Worm (Caenorhabditis elegans) whole organism, L4/young adult: ENCODE results near the gene lin-18.

Experiments used
- dao-5 ChIP-seq: sonication (generic microtip); optimal IDR thresholded peaks from 2 replicates; lab custom pipeline; 2016; ENCODE audit warnings: missing genotype, missing genetic modification characterization, moderate library complexity, missing compliant biosample characterization
- him-1 ChIP-seq: sonication (generic microtip); optimal IDR thresholded peaks from 2 replicates; lab custom pipeline; 2016; ENCODE audit warnings: missing genotype, missing genetic modification reagents, missing genetic modification characterization, missing compliant biosample characterization

- TF ChIP-seq him-1 (tag; lab: Kevin White, UChicago) (no peak), dao-5 (tag; lab: Kevin White, UChicago) (no peak)
Measured at ce11 chrX:3943213-3943612, 15.1 kb upstream of the lin-18 start, which contains the start of gene ptp-4A2.
